Fruit fly (Drosophila melanogaster): ENCODE results near the gene CG12951.

CG12951 gene

dm6 chr3R:9287710-9288109 is 42.4 kb downstream of the CG12951 start:
- TF ChIP-seq Mnt (GFP tag; optimal IDR thresholded peaks at IDR 0.05): no peak
- no peak for TF ChIP-seq CG12768 (GFP tag; optimal IDR thresholded peaks at IDR 0.05)
